Worm (Caenorhabditis elegans) whole organism, midembryonic: Measurements from ENCODE around the gene somi-1.

Experiments
- T22C8.4 ChIP-seq: fragments of 200-800 bp; sonication (Bioruptor generic); IDR thresholded peaks from 2 replicates; pipeline ENCODE4 v1.3.6; 2022; ENCODE audit warnings: missing genetic modification characterization, missing compliant biosample characterization
- flt-1 ChIP-seq: fragments of 200-800 bp; sonication (Bioruptor generic); IDR thresholded peaks from 2 replicates; pipeline ENCODE4 v1.3.6; 2022; ENCODE audit warnings: missing genetic modification characterization, missing compliant biosample characterization
- med-1 ChIP-seq: sonication (generic microtip); optimal IDR thresholded peaks from 2 replicates; lab custom pipeline; 2017; ENCODE audit warnings: missing genetic modification characterization, mild to moderate bottlenecking, missing compliant biosample characterization, antibody characterized with exemption, missing genetic modification reagents; ENCODE audit not compliant: insufficient read depth
- ref-1 ChIP-seq: fragments of 200-800 bp; sonication (Bioruptor generic); conservative IDR thresholded peaks from 2 replicates; pipeline ENCODE4 v1.3.6; 2022; ENCODE audit warnings: missing genetic modification reagents, missing genetic modification characterization, missing compliant biosample characterization
- tab-1 ChIP-seq: fragments of 200-800 bp; sonication (Bioruptor generic); IDR thresholded peaks from 2 replicates; pipeline ENCODE4 v1.3.6; 2022; ENCODE audit warnings: missing genetic modification characterization, missing compliant biosample characterization
- ztf-23 ChIP-seq: fragments of 200-800 bp; sonication (Bioruptor generic); IDR thresholded peaks from 2 replicates; pipeline ENCODE4 v1.3.6; 2022; ENCODE audit warnings: missing genetic modification reagents, missing genetic modification characterization, missing compliant biosample characterization
- ztf-29 ChIP-seq: fragments of 200-800 bp; sonication (Bioruptor generic); IDR thresholded peaks from 2 replicates; pipeline ENCODE4 v1.3.6; 2022; ENCODE audit warnings: missing genetic modification reagents, missing genetic modification characterization, missing compliant biosample characterization

- TF ChIP-seq T22C8.4 (GFP tag; lab: Robert Waterston, UW) (no peak), ref-1 (no peak), ztf-29 (GFP tag; lab: Robert Waterston, UW) (no peak), ztf-23 (GFP tag; lab: Robert Waterston, UW) (no peak), med-1 (GFP tag; lab: Kevin White, UChicago) (no peak), tab-1 (GFP tag; lab: Robert Waterston, UW) (no peak), flt-1 (GFP tag; lab: Robert Waterston, UW) (no peak)
Measured at ce11 chrV:13411225-13411991, 20.2 kb upstream of the somi-1 start.
